Fruit fly (Drosophila melanogaster) whole organism, embryonic: ENCODE measurements around the gene CG5828.

ENCODE experiments used
- Awh ChIP-seq: fragments of 200-800 bp; sonication (Bioruptor generic); IDR thresholded peaks from 2 replicates; pipeline ENCODE4, ENCODE4 v1.3.6; 2022; ENCODE audit warnings: missing biosample characterization, missing genetic modification characterization
- Bgb ChIP-seq: fragments of 200-800 bp; sonication (Bioruptor generic); IDR thresholded peaks from 2 replicates; pipeline ENCODE4 v1.3.6; 2022; ENCODE audit warnings: missing biosample characterization, missing genetic modification characterization; ENCODE audit not compliant: partially characterized antibody
- BtbVII ChIP-seq: fragments of 200-800 bp; sonication (Bioruptor generic); optimal IDR thresholded peaks from 3 replicates; lab custom pipeline; 2017; ENCODE audit warnings: missing biosample characterization, mild to moderate bottlenecking, missing genetic modification characterization
- CG10565 ChIP-seq: fragments of 200-800 bp; sonication (Bioruptor generic); optimal IDR thresholded peaks from 3 replicates; lab custom pipeline; 2016; ENCODE audit warnings: missing biosample characterization, mild to moderate bottlenecking, missing genetic modification characterization
- CG10959 ChIP-seq: fragments of 200-800 bp; sonication (Bioruptor generic); IDR thresholded peaks from 2 replicates; pipeline ENCODE4 v1.3.6; 2022; ENCODE audit warnings: missing biosample characterization, missing genetic modification characterization
- CG11696 ChIP-seq: fragments of 200-800 bp; sonication (Bioruptor generic); IDR thresholded peaks from 2 replicates; pipeline ENCODE4 v1.3.6; 2022; ENCODE audit warnings: missing biosample characterization, missing genetic modification characterization
- CG12659 ChIP-seq: fragments of 200-800 bp; sonication (Bioruptor generic); optimal IDR thresholded peaks from 3 replicates; lab custom pipeline; 2017; ENCODE audit warnings: mild to moderate bottlenecking, missing biosample characterization, missing genetic modification reagents, missing genetic modification characterization
- CG15073 ChIP-seq: fragments of 200-800 bp; sonication (Bioruptor generic); optimal IDR thresholded peaks from 2 replicates; lab custom pipeline; 2016; ENCODE audit warnings: missing biosample characterization, missing genetic modification characterization
- CG15269 ChIP-seq: fragments of 200-800 bp; sonication (Bioruptor generic); optimal IDR thresholded peaks from 2 replicates; lab custom pipeline; 2018; ENCODE audit warnings: missing biosample characterization, mild to moderate bottlenecking, missing genetic modification characterization, moderate library complexity
- CG17568 ChIP-seq: fragments of 200-800 bp; sonication (Bioruptor generic); optimal IDR thresholded peaks from 2 replicates; lab custom pipeline; 2018; ENCODE audit warnings: missing biosample characterization, mild to moderate bottlenecking, missing genetic modification characterization, moderate library complexity
- CG17802 ChIP-seq: fragments of 200-800 bp; sonication (Bioruptor generic); optimal IDR thresholded peaks from 2 replicates; lab custom pipeline; 2018; ENCODE audit warnings: missing biosample characterization, mild to moderate bottlenecking, missing genetic modification characterization, moderate library complexity
- CG18476 ChIP-seq: fragments of 200-800 bp; sonication (Bioruptor generic); optimal IDR thresholded peaks from 2 replicates; lab custom pipeline; 2016; ENCODE audit warnings: missing biosample characterization, mild to moderate bottlenecking, missing genetic modification characterization
- CG2678 ChIP-seq: fragments of 200-800 bp; sonication (Bioruptor generic); optimal IDR thresholded peaks from 3 replicates; lab custom pipeline; 2019; ENCODE audit warnings: missing biosample characterization, mild to moderate bottlenecking, missing genetic modification characterization, moderate library complexity
- CG2889 ChIP-seq: fragments of 200-800 bp; sonication (Bioruptor generic); IDR thresholded peaks from 3 replicates; pipeline ENCODE4 v1.3.6; 2022; ENCODE audit warnings: missing biosample characterization, missing genetic modification characterization
- CG32772 ChIP-seq: fragments of 200-800 bp; sonication (Bioruptor generic); IDR thresholded peaks from 2 replicates; pipeline ENCODE4 v1.3.6; 2022; ENCODE audit warnings: missing biosample characterization, missing genetic modification characterization
- CG3281 ChIP-seq: fragments of 200-800 bp; sonication (Bioruptor generic); optimal IDR thresholded peaks from 3 replicates; lab custom pipeline; 2017; ENCODE audit warnings: missing biosample characterization, mild to moderate bottlenecking, missing genetic modification characterization
- CG34224 ChIP-seq: fragments of 200-800 bp; sonication (Bioruptor generic); IDR thresholded peaks from 3 replicates; pipeline ENCODE4 v1.3.6; 2022; ENCODE audit warnings: missing biosample characterization, missing genetic modification characterization; ENCODE audit not compliant: partially characterized antibody
- CG5180 ChIP-seq: fragments of 200-800 bp; sonication (Bioruptor generic); optimal IDR thresholded peaks from 3 replicates; lab custom pipeline; 2017; ENCODE audit warnings: missing biosample characterization, missing genetic modification characterization, mild to moderate bottlenecking, moderate library complexity, missing genetic modification reagents
- CG6654 ChIP-seq: fragments of 200-800 bp; sonication (Bioruptor generic); optimal IDR thresholded peaks from 2 replicates; lab custom pipeline; 2017; ENCODE audit warnings: missing biosample characterization, mild to moderate bottlenecking, missing genetic modification characterization
- CG7357 ChIP-seq: fragments of 200-800 bp; sonication (Bioruptor generic); IDR thresholded peaks from 3 replicates; pipeline ENCODE4 v1.3.6; 2022; ENCODE audit warnings: missing biosample characterization, missing genetic modification characterization
- CG7556 ChIP-seq: fragments of 200-800 bp; sonication (Bioruptor generic); optimal IDR thresholded peaks from 2 replicates; lab custom pipeline; 2017; ENCODE audit warnings: missing biosample characterization, mild to moderate bottlenecking, missing genetic modification characterization
- CG7745 ChIP-seq: fragments of 200-800 bp; sonication (Bioruptor generic); optimal IDR thresholded peaks from 2 replicates; lab custom pipeline; 2018; ENCODE audit warnings: missing biosample characterization, mild to moderate bottlenecking, missing genetic modification characterization, moderate library complexity
- CG8089 ChIP-seq: fragments of 200-800 bp; sonication (Bioruptor generic); optimal IDR thresholded peaks from 3 replicates; lab custom pipeline; 2016; ENCODE audit warnings: missing biosample characterization, missing genetic modification characterization
- Dp ChIP-seq: fragments of 200-800 bp; sonication (Bioruptor generic); optimal IDR thresholded peaks from 2 replicates; lab custom pipeline; 2018; ENCODE audit warnings: missing biosample characterization, mild to moderate bottlenecking, missing genetic modification characterization, moderate library complexity
- Gsc ChIP-seq: fragments of 200-800 bp; sonication (Bioruptor generic); IDR thresholded peaks from 2 replicates; pipeline ENCODE4 v1.3.6; 2022; ENCODE audit warnings: missing biosample characterization, missing genetic modification characterization
- Hr78 ChIP-seq, 2 experiments: fragments of 200-800 bp in 1 of 2; fragments of >200 bp in 1 of 2; sonication (Bioruptor generic) in 1 of 2; optimal IDR thresholded peaks; 2 replicates each; lab custom pipeline; 2017 to 2019; ENCODE audit warnings: missing biosample characterization in 2 of 2, missing genetic modification characterization in 2 of 2, mild to moderate bottlenecking in 1 of 2, moderate library complexity in 1 of 2
- Meics ChIP-seq: fragments of 200-800 bp; sonication (Bioruptor generic); optimal IDR thresholded peaks from 2 replicates; lab custom pipeline; 2017; ENCODE audit warnings: missing biosample characterization, mild to moderate bottlenecking, missing genetic modification characterization
- Mes4 ChIP-seq: fragments of 200-800 bp; sonication (Bioruptor generic); optimal IDR thresholded peaks from 2 replicates; lab custom pipeline; 2016; ENCODE audit warnings: missing biosample characterization, missing genetic modification characterization
- Sin3A ChIP-seq: fragments of >200 bp; optimal IDR thresholded peaks from 2 replicates; lab custom pipeline; 2018
- Sry-δ ChIP-seq: fragments of 200-800 bp; sonication (Bioruptor generic); optimal IDR thresholded peaks from 2 replicates; lab custom pipeline; 2016; ENCODE audit warnings: missing biosample characterization, missing genetic modification characterization
- Ssrp ChIP-seq: fragments of 200-800 bp; sonication (Bioruptor generic); optimal IDR thresholded peaks from 2 replicates; lab custom pipeline; 2018; ENCODE audit warnings: missing biosample characterization, mild to moderate bottlenecking, missing genetic modification characterization, moderate library complexity
- YL-1 ChIP-seq: fragments of 200-800 bp; sonication (Bioruptor generic); optimal IDR thresholded peaks from 3 replicates; lab custom pipeline; 2017; ENCODE audit warnings: missing biosample characterization, mild to moderate bottlenecking, missing genetic modification characterization
- ase ChIP-seq: fragments of 200-800 bp; sonication (Bioruptor generic); IDR thresholded peaks from 3 replicates; pipeline ENCODE4 v1.3.6; 2022; ENCODE audit warnings: missing biosample characterization, missing genetic modification characterization
- br ChIP-seq: fragments of >200 bp; optimal IDR thresholded peaks from 2 replicates; lab custom pipeline; 2017
- ci ChIP-seq: fragments of 200-800 bp; sonication (Bioruptor generic); IDR thresholded peaks from 3 replicates; pipeline ENCODE4 v1.3.6; 2022; ENCODE audit warnings: missing biosample characterization, missing genetic modification characterization
- crp ChIP-seq, 2 experiments: fragments of 200-800 bp; sonication (Bioruptor generic); optimal IDR thresholded peaks; 2 replicates in 1 of 2; 3 replicates in 1 of 2; lab custom pipeline; 2017; ENCODE audit warnings: missing biosample characterization in 2 of 2, missing genetic modification characterization in 2 of 2, mild to moderate bottlenecking in 1 of 2, moderate library complexity in 1 of 2
- emc ChIP-seq: fragments of 200-800 bp; sonication (Bioruptor generic); optimal IDR thresholded peaks from 2 replicates; lab custom pipeline; 2016; ENCODE audit warnings: missing biosample characterization, missing genetic modification characterization
- esg ChIP-seq: fragments of 200-800 bp; sonication (Bioruptor generic); conservative IDR thresholded peaks from 2 replicates; pipeline ENCODE4 v1.3.6; 2022; ENCODE audit warnings: missing biosample characterization, missing genetic modification characterization
- gem ChIP-seq: fragments of 200-800 bp; sonication (Bioruptor generic); optimal IDR thresholded peaks from 2 replicates; lab custom pipeline; 2019; ENCODE audit warnings: missing biosample characterization, mild to moderate bottlenecking, missing genetic modification characterization, moderate library complexity
- gfzf ChIP-seq: fragments of 200-800 bp; sonication (Bioruptor generic); optimal IDR thresholded peaks from 2 replicates; lab custom pipeline; 2016; ENCODE audit warnings: missing biosample characterization, mild to moderate bottlenecking, missing genetic modification characterization, moderate library complexity
- odd ChIP-seq: fragments of 200-800 bp; sonication (Bioruptor generic); optimal IDR thresholded peaks from 2 replicates; lab custom pipeline; 2017; ENCODE audit warnings: missing biosample characterization, mild to moderate bottlenecking, missing genetic modification characterization
- otp ChIP-seq: fragments of 200-800 bp; sonication (Bioruptor generic); IDR thresholded peaks from 3 replicates; pipeline ENCODE4, ENCODE4 v1.3.6; 2022; ENCODE audit warnings: missing biosample characterization, missing genetic modification characterization
- pb ChIP-seq: fragments of 200-800 bp; sonication (Bioruptor generic); optimal IDR thresholded peaks from 3 replicates; lab custom pipeline; 2016; ENCODE audit warnings: missing biosample characterization, missing genetic modification characterization
- sens ChIP-seq: fragments of 200-800 bp; sonication (Bioruptor generic); peaks from one replicate; lab custom pipeline; 2016; ENCODE audit warnings: missing biosample characterization, missing genetic modification characterization
- shn ChIP-seq: fragments of 200-800 bp; sonication (Bioruptor generic); optimal IDR thresholded peaks from 3 replicates; lab custom pipeline; 2016; ENCODE audit warnings: missing biosample characterization, missing genetic modification characterization
- slp2 ChIP-seq: fragments of 200-800 bp; sonication (Bioruptor generic); optimal IDR thresholded peaks from 2 replicates; lab custom pipeline; 2016; ENCODE audit warnings: missing biosample characterization, missing genetic modification characterization
- tgo ChIP-seq: fragments of 200-800 bp; sonication (Bioruptor generic); IDR thresholded peaks from 3 replicates; pipeline ENCODE4 v1.3.6; 2022; ENCODE audit warnings: missing biosample characterization, missing genetic modification characterization
- trh ChIP-seq: fragments of 200-800 bp; sonication (Bioruptor generic); optimal IDR thresholded peaks from 2 replicates; lab custom pipeline; 2016; ENCODE audit warnings: missing biosample characterization, missing genetic modification characterization
- ttk ChIP-seq: fragments of 200-800 bp; sonication (Bioruptor generic); IDR thresholded peaks from 2 replicates; pipeline ENCODE4 v2.1.2; 2022; ENCODE audit warnings: missing biosample characterization, missing genetic modification characterization

The CG5828 gene

DNA sequence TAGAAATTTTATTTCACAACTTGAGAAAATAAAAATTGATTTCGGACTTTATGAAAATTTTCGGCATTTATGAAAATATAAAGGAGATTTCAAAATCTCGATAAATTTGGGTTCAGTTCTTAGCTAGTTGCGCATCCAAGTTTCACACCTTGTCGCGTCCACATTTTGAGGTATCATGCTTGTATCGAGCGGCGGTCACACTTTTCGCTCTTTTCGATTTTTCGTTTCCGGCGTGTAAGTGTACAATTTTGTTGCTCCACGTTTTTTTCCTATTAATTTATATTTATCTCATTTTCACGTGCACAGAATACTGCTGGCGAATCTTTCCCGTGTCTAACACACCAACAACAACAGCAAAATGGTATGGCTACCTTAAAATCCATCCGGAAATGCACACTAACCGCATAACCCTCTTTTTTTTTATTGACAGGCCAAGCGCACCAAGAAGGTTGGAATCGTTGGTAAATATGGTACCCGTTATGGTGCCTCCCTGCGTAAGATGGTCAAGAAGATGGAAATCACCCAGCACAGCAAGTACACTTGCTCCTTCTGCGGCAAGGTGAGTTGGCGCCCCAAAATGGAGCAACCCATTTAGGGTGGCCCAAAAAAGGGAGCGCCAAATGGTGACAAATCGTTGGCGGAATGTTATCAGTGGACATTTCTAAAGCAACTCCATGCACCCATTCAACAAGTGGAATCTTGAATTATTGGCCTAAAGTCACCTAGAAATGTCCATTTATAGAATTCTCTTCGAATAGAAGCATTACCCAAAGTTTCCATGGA, 22.8 kb upstream of the CG5828 start, which contains the start of gene RpL37A (continued):
- TF ChIP-seq Awh (GFP tag; lab: Robert Waterston, UW) (peak; percentile 53; the same call in 1 of the 2 replicates), CG18476 (GFP tag; lab: Kevin White, UChicago) (peak; percentile 63), ase (peak; percentile 57; the same call in 1 of the 3 replicates), esg (GFP tag; lab: Robert Waterston, UW) (no peak), Mes4 (GFP tag; lab: Kevin White, UChicago) (peak; percentile 92), Gsc (GFP tag; lab: Robert Waterston, UW) (no peak), CG32772 (GFP tag; lab: Robert Waterston, UW) (no peak; the same call in 1 of the 2 replicates), CG10565 (GFP tag; lab: Kevin White, UChicago) (peak; percentile 53), br (no peak), CG10959 (GFP tag; lab: Robert Waterston, UW) (no peak), ttk (GFP tag; lab: Robert Waterston, UW) (peak; percentile 57), CG17802 (peak; percentile 68), otp (GFP tag; lab: Robert Waterston, UW) (peak; percentile 86), Hr78 (GFP tag; optimal IDR thresholded peaks at IDR 0.05; lab: Kevin White, UChicago) (peak in 1 of 2 experiments; percentile 29), trh (peak; percentile 49), shn (GFP tag; lab: Kevin White, UChicago) (peak; percentile 47), CG6654 (GFP tag; lab: Kevin White, UChicago) (peak; percentile 45), ci (GFP tag; lab: Robert Waterston, UW) (peak; percentile 96), CG7556 (GFP tag; lab: Kevin White, UChicago) (peak; percentile 60), CG2889 (GFP tag; lab: Robert Waterston, UW) (no peak), Meics (GFP tag; lab: Kevin White, UChicago) (peak; percentile 91), CG7745 (tag; lab: Kevin White, UChicago) (peak; percentile 4), tgo (GFP tag; lab: Robert Waterston, UW) (peak; percentile 53; the same call in 2 of the 3 replicates), CG5180 (GFP tag; lab: Kevin White, UChicago) (peak; percentile 71), pb (peak; percentile 79), Bgb (GFP tag; lab: Robert Waterston, UW) (peak; percentile 50; the same call in 1 of the 2 replicates), CG17568 (peak; percentile 81), crp (GFP tag; optimal IDR thresholded peaks at IDR 0.05; lab: Kevin White, UChicago) (peak in 1 of 2 experiments; percentile 54), CG34224 (GFP tag; lab: Robert Waterston, UW) (0 out of 3 replicates have a peak, but pooled peaks have one; percentile 20), slp2 (GFP tag; lab: Kevin White, UChicago) (peak; percentile 83), CG7357 (GFP tag; lab: Robert Waterston, UW) (no peak), CG8089 (peak; percentile 71), emc (peak; percentile 86), sens (GFP tag; lab: Kevin White, UChicago) (peak; percentile 97), gem (tag; lab: Kevin White, UChicago) (no peak), Dp (peak; percentile 54), CG12659 (GFP tag; lab: Kevin White, UChicago) (peak; percentile 92), gfzf (GFP tag; lab: Kevin White, UChicago) (peak; percentile 99), CG11696 (GFP tag; lab: Robert Waterston, UW) (0 out of 2 replicates have a peak, but pooled peaks have one; percentile 32), Sin3A (lab: Kevin White, UChicago) (peak; percentile 33), YL-1 (GFP tag; lab: Kevin White, UChicago) (peak; percentile 97), CG2678 (tag; lab: Kevin White, UChicago) (peak; percentile 74), Sry-δ (GFP tag; lab: Kevin White, UChicago) (peak; percentile 77), BtbVII (GFP tag; lab: Kevin White, UChicago) (peak; percentile 78), Ssrp (peak; percentile 55), odd (GFP tag; lab: Kevin White, UChicago) (peak; percentile 84), CG15269 (tag; lab: Kevin White, UChicago) (peak; percentile 57), CG3281 (GFP tag; lab: Kevin White, UChicago) (peak; percentile 89), CG15073 (no peak)
